Fruit fly (Drosophila melanogaster): ENCODE results near the gene CG3558.

dm6 chr2L:2976829-2977228 lies 15.8 kb upstream of the CG3558 start, which contains the start of the genes CG9641 and CG3165:
- TF ChIP-seq Dll (optimal IDR thresholded peaks at IDR 0.05) (no peak), pan (optimal IDR thresholded peaks at IDR 0.05) (no peak), usp (GFP tag; optimal IDR thresholded peaks at IDR 0.05) (no peak)

All from whole organism.